Worm (Caenorhabditis elegans) whole organism, late embryonic: Measurements from ENCODE around the gene pqn-35.

Experiments
- ama-1 ChIP-seq: fragments of 150-350 bp; optimal IDR thresholded peaks from 2 replicates; lab custom pipeline; 2014
- dve-1 ChIP-seq: sonication (generic microtip); optimal IDR thresholded peaks from 2 replicates; lab custom pipeline; 2017; ENCODE audit warnings: antibody characterized with exemption, mild to moderate bottlenecking, missing genetic modification characterization, missing compliant biosample characterization
- tbx-7 ChIP-seq: sonication (generic microtip); optimal IDR thresholded peaks from 2 replicates; lab custom pipeline; 2016; ENCODE audit warnings: missing genotype, missing genetic modification characterization, missing compliant biosample characterization
- ttx-3 ChIP-seq: sonication (generic microtip); optimal IDR thresholded peaks from 2 replicates; lab custom pipeline; 2016; ENCODE audit warnings: missing genetic modification reagents, missing genetic modification characterization, missing compliant biosample characterization

DNA sequence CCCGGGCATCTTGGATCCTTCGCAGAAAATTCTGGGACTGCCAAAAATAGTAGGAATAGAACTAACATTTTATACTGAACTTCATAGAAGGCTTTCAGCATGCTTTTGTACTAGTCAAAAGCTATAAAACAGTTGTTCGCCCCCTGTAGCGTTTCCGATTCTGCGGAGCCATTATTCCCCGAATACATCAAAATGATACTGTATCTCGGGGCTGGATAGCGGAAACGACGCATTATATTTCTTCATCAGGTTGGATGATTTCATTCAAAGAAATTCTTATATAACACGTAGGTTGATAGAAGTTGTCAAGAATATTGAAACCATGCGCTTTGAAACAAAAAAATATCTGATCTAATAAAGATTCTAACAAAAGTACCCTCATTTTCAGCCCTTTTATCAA is 5.2 kb downstream of the pqn-35 start, which contains the start of gene clec-137:
- no peak for TF ChIP-seq dve-1
- TF ChIP-seq tbx-7 (tag; lab: Kevin White, UChicago), result no peak
- no peak for TF ChIP-seq ttx-3
- no peak for TF ChIP-seq ama-1 (lab: Kevin White, UChicago)
